Worm (Caenorhabditis elegans) whole organism, L2 larva: ENCODE data around the gene F46B6.2.

Experiments
- C34F6.9 ChIP-seq: fragments of 150-350 bp; optimal IDR thresholded peaks from 2 replicates; lab custom pipeline; 2014; ENCODE audit warnings: missing biosample characterization, missing genetic modification characterization
- F13H6.1 ChIP-seq: sonication (generic microtip); optimal IDR thresholded peaks from 2 replicates; lab custom pipeline; 2016; ENCODE audit warnings: missing genetic modification characterization, missing compliant biosample characterization
- R02D3.7 ChIP-seq: fragments of 150-350 bp; optimal IDR thresholded peaks from 2 replicates; lab custom pipeline; 2014; ENCODE audit warnings: missing biosample characterization, missing genetic modification characterization
- Y55F3AM.14 ChIP-seq: fragments of 200-800 bp; sonication (Bioruptor generic); optimal IDR thresholded peaks from 2 replicates; lab custom pipeline; 2018; ENCODE audit warnings: mild to moderate bottlenecking, missing genetic modification characterization, missing compliant biosample characterization
- ZK546.5 ChIP-seq: sonication (generic microtip); optimal IDR thresholded peaks from 2 replicates; lab custom pipeline; 2017; ENCODE audit warnings: missing biosample characterization, missing genetic modification characterization
- alr-1 ChIP-seq: fragments of 150-350 bp; optimal IDR thresholded peaks from 2 replicates; lab custom pipeline; 2014; ENCODE audit warnings: missing biosample characterization, missing genetic modification characterization
- aly-2 ChIP-seq: fragments of 150-350 bp; optimal IDR thresholded peaks from 2 replicates; lab custom pipeline; 2014; ENCODE audit warnings: missing biosample characterization, missing genetic modification characterization
- ama-1 ChIP-seq: fragments of 150-350 bp; optimal IDR thresholded peaks from 2 replicates; lab custom pipeline; 2018; ENCODE audit warnings: inconsistent platforms
- blmp-1 ChIP-seq: sonication (generic microtip); optimal IDR thresholded peaks from 2 replicates; lab custom pipeline; 2017; ENCODE audit warnings: missing genetic modification characterization, mild to moderate bottlenecking, missing compliant biosample characterization, antibody characterized with exemption, moderate library complexity; ENCODE audit not compliant: insufficient read depth
- ceh-16 ChIP-seq: fragments of 150-350 bp; optimal IDR thresholded peaks from 2 replicates; lab custom pipeline; 2014; ENCODE audit warnings: missing biosample characterization, missing genetic modification characterization
- ceh-82 ChIP-seq: fragments of 150-350 bp; optimal IDR thresholded peaks from 2 replicates; lab custom pipeline; 2014; ENCODE audit warnings: missing biosample characterization, missing genetic modification characterization
- crh-2 ChIP-seq: sonication (generic microtip); optimal IDR thresholded peaks from 2 replicates; lab custom pipeline; 2017; ENCODE audit warnings: missing biosample characterization, missing genetic modification characterization
- dmd-4 ChIP-seq: sonication (generic microtip); optimal IDR thresholded peaks from 2 replicates; lab custom pipeline; 2017; ENCODE audit warnings: missing biosample characterization, missing genetic modification characterization
- egl-27 ChIP-seq: sonication (generic microtip); optimal IDR thresholded peaks from 3 replicates; lab custom pipeline; 2017; ENCODE audit warnings: missing biosample characterization, missing genetic modification reagents, missing genetic modification characterization
- elt-1 ChIP-seq: fragments of 150-350 bp; optimal IDR thresholded peaks from 2 replicates; lab custom pipeline; 2014; ENCODE audit warnings: missing biosample characterization, missing genetic modification characterization
- elt-3 ChIP-seq: sonication (generic microtip); optimal IDR thresholded peaks from 2 replicates; lab custom pipeline; 2017; ENCODE audit warnings: missing biosample characterization, missing genetic modification characterization
- fos-1 ChIP-seq: fragments of 150-350 bp; optimal IDR thresholded peaks from 2 replicates; lab custom pipeline; 2014; ENCODE audit warnings: missing biosample characterization, missing genetic modification characterization
- gmeb-1 ChIP-seq: fragments of 150-350 bp; optimal IDR thresholded peaks from 2 replicates; lab custom pipeline; 2014; ENCODE audit warnings: missing biosample characterization, missing genetic modification characterization
- lin-11 ChIP-seq: fragments of 150-350 bp; sonication (generic microtip); optimal IDR thresholded peaks from 2 replicates; lab custom pipeline; 2014; ENCODE audit warnings: missing biosample characterization, missing genetic modification characterization, inconsistent platforms, mixed read lengths
- lin-13 ChIP-seq: fragments of 150-350 bp; optimal IDR thresholded peaks from 2 replicates; lab custom pipeline; 2014; ENCODE audit warnings: missing biosample characterization, missing genetic modification reagents, missing genetic modification characterization
- lsy-2 ChIP-seq, 2 experiments: fragments of 150-350 bp in 1 of 2; sonication (generic microtip) in 1 of 2; optimal IDR thresholded peaks; 2 replicates each; lab custom pipeline; 2014 to 2017; ENCODE audit warnings: missing biosample characterization in 2 of 2, missing genetic modification characterization in 2 of 2
- mab-5 ChIP-seq: fragments of 150-350 bp; optimal IDR thresholded peaks from 2 replicates; lab custom pipeline; 2014; ENCODE audit warnings: missing biosample characterization, missing genetic modification characterization
- mbf-1 ChIP-seq: sonication (generic microtip); optimal IDR thresholded peaks from 2 replicates; lab custom pipeline; 2017; ENCODE audit warnings: missing biosample characterization, missing genetic modification characterization
- mdl-1 ChIP-seq, 2 experiments: fragments of 150-350 bp in 1 of 2; sonication (generic microtip) in 1 of 2; optimal IDR thresholded peaks; 2 replicates each; lab custom pipeline; 2017; ENCODE audit warnings: missing biosample characterization in 2 of 2, missing genetic modification characterization in 2 of 2
- nhr-10 ChIP-seq: sonication (generic microtip); optimal IDR thresholded peaks from 2 replicates; lab custom pipeline; 2017; ENCODE audit warnings: missing biosample characterization, missing genetic modification characterization
- nhr-129 ChIP-seq: fragments of 150-350 bp; optimal IDR thresholded peaks from 2 replicates; lab custom pipeline; 2014; ENCODE audit warnings: missing biosample characterization, missing genetic modification characterization
- nhr-21 ChIP-seq: fragments of 150-350 bp; optimal IDR thresholded peaks from 2 replicates; lab custom pipeline; 2014; ENCODE audit warnings: missing biosample characterization, missing genetic modification characterization
- nhr-23 ChIP-seq: fragments of 150-350 bp; optimal IDR thresholded peaks from 2 replicates; lab custom pipeline; 2014; ENCODE audit warnings: missing biosample characterization, missing genetic modification reagents, missing genetic modification characterization
- nhr-237 ChIP-seq: fragments of 150-350 bp; optimal IDR thresholded peaks from 2 replicates; lab custom pipeline; 2014; ENCODE audit warnings: missing biosample characterization, missing genetic modification characterization
- nhr-25 ChIP-seq: fragments of 150-350 bp; sonication (generic microtip); optimal IDR thresholded peaks from 3 replicates; lab custom pipeline; 2014; ENCODE audit warnings: missing biosample characterization, missing genetic modification characterization
- nhr-6 ChIP-seq: fragments of 150-350 bp; optimal IDR thresholded peaks from 2 replicates; lab custom pipeline; 2014; ENCODE audit warnings: missing biosample characterization, missing genetic modification characterization
- nhr-77 ChIP-seq: fragments of 150-350 bp; optimal IDR thresholded peaks from 2 replicates; lab custom pipeline; 2014; ENCODE audit warnings: missing biosample characterization, missing genetic modification characterization
- peb-1 ChIP-seq: fragments of 150-350 bp; optimal IDR thresholded peaks from 2 replicates; lab custom pipeline; 2014; ENCODE audit warnings: missing biosample characterization, missing genetic modification characterization
- sem-4 ChIP-seq: fragments of 150-350 bp; optimal IDR thresholded peaks from 2 replicates; lab custom pipeline; 2014; ENCODE audit warnings: missing biosample characterization, missing genetic modification reagents, missing genetic modification characterization
- skn-1 ChIP-seq: sonication (generic microtip); optimal IDR thresholded peaks from 2 replicates; lab custom pipeline; 2017; ENCODE audit warnings: missing biosample characterization, missing genetic modification characterization
- sma-3 ChIP-seq: sonication (generic microtip); optimal IDR thresholded peaks from 2 replicates; lab custom pipeline; 2016; ENCODE audit warnings: missing genetic modification reagents, missing genetic modification characterization, missing compliant biosample characterization
- sma-9 ChIP-seq, 2 experiments: fragments of 150-350 bp in 1 of 2; sonication (generic microtip) in 1 of 2; optimal IDR thresholded peaks; 2 replicates each; lab custom pipeline; 2014 to 2016; ENCODE audit warnings: missing genetic modification characterization in 2 of 2, mild to moderate bottlenecking in 1 of 2, missing biosample characterization in 1 of 2, missing compliant biosample characterization in 1 of 2, missing genetic modification reagents in 1 of 2, moderate library complexity in 1 of 2
- snpc-4 ChIP-seq: fragments of 150-350 bp; optimal IDR thresholded peaks from 2 replicates; lab custom pipeline; 2014; ENCODE audit warnings: missing biosample characterization, missing genetic modification characterization
- unc-39 ChIP-seq: fragments of 150-350 bp; optimal IDR thresholded peaks from 2 replicates; lab custom pipeline; 2014; ENCODE audit warnings: missing biosample characterization, missing genetic modification characterization
- unc-55 ChIP-seq: fragments of 150-350 bp; sonication (generic microtip); optimal IDR thresholded peaks from 3 replicates; lab custom pipeline; 2014; ENCODE audit warnings: missing biosample characterization, missing genetic modification reagents, missing genetic modification characterization
- unc-62 ChIP-seq: fragments of 150-350 bp; optimal IDR thresholded peaks from 2 replicates; lab custom pipeline; 2014; ENCODE audit warnings: missing biosample characterization, missing genetic modification reagents, missing genetic modification characterization
- zag-1 ChIP-seq: fragments of 150-350 bp; optimal IDR thresholded peaks from 2 replicates; lab custom pipeline; 2014; ENCODE audit warnings: missing biosample characterization, missing genetic modification characterization
- ztf-1 ChIP-seq: fragments of 200-800 bp; sonication (Bioruptor generic); conservative IDR thresholded peaks from 2 replicates; pipeline ENCODE4 v1.3.6; 2022; ENCODE audit warnings: missing genetic modification characterization, missing compliant biosample characterization
- ztf-11 ChIP-seq: sonication (generic microtip); optimal IDR thresholded peaks from 2 replicates; lab custom pipeline; 2017; ENCODE audit warnings: missing biosample characterization, missing genetic modification characterization
- ztf-4 ChIP-seq: fragments of 150-350 bp; optimal IDR thresholded peaks from 2 replicates; lab custom pipeline; 2014; ENCODE audit warnings: missing biosample characterization, missing genetic modification characterization

The F46B6.2 gene

DNA sequence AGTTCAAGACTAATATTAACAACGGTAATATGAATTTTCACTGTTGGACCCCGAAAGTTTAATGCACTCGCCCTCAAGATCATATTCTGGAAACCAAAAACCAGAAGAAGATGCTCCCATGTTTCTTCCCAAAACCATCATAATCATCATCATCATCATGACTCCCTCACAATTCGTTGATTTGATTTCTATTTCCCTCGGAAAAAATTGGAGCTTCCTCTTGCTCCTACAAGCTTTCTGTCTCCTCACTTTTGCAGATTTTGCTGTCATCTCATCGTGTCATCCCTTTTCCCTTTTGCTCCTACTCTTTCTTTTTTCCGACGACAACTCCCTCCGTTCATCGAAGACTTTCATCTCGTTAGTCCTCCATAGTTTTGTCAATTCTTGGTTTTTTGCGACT, at the start of gene F46B6.2:
TSS of gene F46B6.2 (plus strand) at position 316 of the 400 bp plus-strand sequence.
- no peak for TF ChIP-seq skn-1
- TF ChIP-seq F13H6.1, result no peak
- TF ChIP-seq mab-5 (tag; lab: Kevin White, UChicago), result no peak
- TF ChIP-seq, all 48 proteins: peak for 0

DNA sequence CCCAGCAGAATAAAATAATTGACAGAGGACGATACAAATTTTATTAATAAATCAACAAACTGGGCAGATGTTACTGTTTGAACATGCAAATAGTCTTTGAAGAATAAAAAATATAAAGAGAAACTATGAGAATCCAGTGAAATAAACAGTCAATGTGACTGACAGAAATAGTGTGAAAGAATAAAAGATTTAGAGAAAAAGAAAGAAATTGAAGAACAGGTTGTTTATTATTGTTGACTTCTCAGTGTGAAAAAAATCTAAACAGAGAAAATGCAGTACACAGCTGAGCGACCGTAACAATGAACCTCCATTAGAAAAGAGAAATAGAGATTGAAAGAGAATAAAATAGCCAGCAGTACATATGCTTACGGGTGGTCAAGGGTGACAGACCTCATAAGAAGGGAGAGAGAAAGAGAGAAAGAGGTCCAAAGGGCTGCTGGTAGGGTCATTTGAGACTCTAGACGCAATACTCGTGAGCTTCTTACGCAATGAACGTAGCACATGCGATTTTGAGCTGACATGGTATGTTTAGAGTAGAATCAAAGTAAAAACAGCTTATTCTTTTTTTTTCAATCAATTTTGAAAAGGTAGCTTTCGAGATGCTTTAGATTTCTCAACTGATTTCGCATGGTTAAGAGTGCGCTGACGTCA, 47.9 kb upstream of the F46B6.2 start, which contains the start of gene slcr-46.3:
TSS of gene slcr-46.3 (minus strand) at position 86 of the 651 bp plus-strand sequence.
- peak; percentile 8 for TF ChIP-seq nhr-129 (tag; lab: Kevin White, UChicago)
- no peak for TF ChIP-seq ztf-1 (GFP tag; lab: Robert Waterston, UW)
- TF ChIP-seq C34F6.9 (tag; lab: Kevin White, UChicago), result peak; percentile 30
- TF ChIP-seq, all 48 proteins: peak for 2

DNA sequence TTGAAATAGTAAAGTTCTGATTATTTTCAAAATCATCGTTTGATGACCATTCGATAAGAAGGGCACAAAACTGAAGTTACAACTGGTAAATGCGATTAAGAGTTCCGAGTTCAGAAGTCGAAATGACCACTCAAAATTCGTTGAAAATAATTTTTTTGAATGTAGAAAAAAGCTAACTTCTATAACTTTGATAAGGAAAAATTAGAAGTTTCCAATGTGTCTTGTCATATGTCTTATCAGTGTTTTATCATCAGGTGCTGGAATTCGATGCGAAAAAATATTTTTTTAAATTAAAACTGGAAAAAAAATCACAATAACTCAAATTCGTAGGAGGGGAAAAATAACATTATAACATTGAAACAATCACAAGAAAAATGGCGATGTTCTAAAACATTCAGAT, 46.4 kb upstream of the F46B6.2 start:
- TF ChIP-seq zag-1 (tag; lab: Kevin White, UChicago), result no peak
- TF ChIP-seq fos-1 (tag; lab: Kevin White, UChicago), result peak; percentile 55

ce11 chrV:9729462-9730162, 42.5 kb upstream of the F46B6.2 start, which contains the start of the genes aagr-3 and drap-1:
Gene aagr-3, minus strand, starts transcription at chrV:9729512.
Gene drap-1, plus strand, starts transcription at chrV:9730106.
- no peak for TF ChIP-seq peb-1
- no peak for TF ChIP-seq mbf-1 (tag; lab: Kevin White, UChicago)
- TF ChIP-seq C34F6.9 (tag; lab: Kevin White, UChicago), result peak; percentile 82
- TF ChIP-seq ZK546.5, result no peak
- TF ChIP-seq alr-1, result no peak
- peak; percentile 12 for TF ChIP-seq ztf-4 (tag; lab: Kevin White, UChicago)
- peak in 1 of 2 experiments; percentile 82 for TF ChIP-seq lsy-2 (tag; optimal IDR thresholded peaks at IDR 0.05; lab: Kevin White, UChicago)
- TF ChIP-seq sma-9 (GFP tag; optimal IDR thresholded peaks at IDR 0.05; lab: Kevin White, UChicago), result peak; percentile 40
- no peak for TF ChIP-seq sma-9 (tag; optimal IDR thresholded peaks at IDR 0.05; lab: Kevin White, UChicago)
- TF ChIP-seq unc-39 (tag; lab: Kevin White, UChicago), result no peak
- no peak for TF ChIP-seq aly-2 (tag; lab: Kevin White, UChicago)
- TF ChIP-seq R02D3.7 (tag; lab: Kevin White, UChicago), result no peak
- no peak for TF ChIP-seq mdl-1 (tag; optimal IDR thresholded peaks at IDR 0.05; lab: Kevin White, UChicago)
- peak; percentile 26 for TF ChIP-seq mab-5 (tag; lab: Kevin White, UChicago)
- peak; percentile 39 for TF ChIP-seq F13H6.1
- TF ChIP-seq crh-2 (tag; lab: Kevin White, UChicago), result peak; percentile 90
- no peak for TF ChIP-seq nhr-21 (tag; lab: Kevin White, UChicago)
- TF ChIP-seq ama-1, result peak; percentile 61
- no peak for TF ChIP-seq Y55F3AM.14 (GFP tag; lab: Kevin White, UChicago)
- no peak for TF ChIP-seq ztf-11 (tag; lab: Kevin White, UChicago)
- no peak for TF ChIP-seq nhr-77
- no peak for TF ChIP-seq ztf-1 (GFP tag; lab: Robert Waterston, UW)
- no peak for TF ChIP-seq nhr-10 (tag; lab: Kevin White, UChicago)
- no peak for TF ChIP-seq egl-27
- peak; percentile 77 for TF ChIP-seq nhr-129 (tag; lab: Kevin White, UChicago)
- TF ChIP-seq snpc-4 (tag; lab: Kevin White, UChicago), result peak; percentile 42
- no peak for TF ChIP-seq elt-1 (tag; lab: Kevin White, UChicago)
- no peak for TF ChIP-seq elt-3 (tag; lab: Kevin White, UChicago)
- no peak for TF ChIP-seq nhr-6 (tag; lab: Kevin White, UChicago)
- no peak for TF ChIP-seq nhr-23 (tag; lab: Kevin White, UChicago)
- peak; percentile 55 for TF ChIP-seq lin-13 (GFP tag; lab: Kevin White, UChicago)
- TF ChIP-seq unc-55 (GFP tag; lab: Kevin White, UChicago), result peak; percentile 86
- TF ChIP-seq sma-3, result peak; percentile 51
- no peak for TF ChIP-seq nhr-25 (tag; lab: Kevin White, UChicago)
- TF ChIP-seq sem-4 (tag; lab: Kevin White, UChicago), result peak; percentile 61
- peak; percentile 56 for TF ChIP-seq gmeb-1 (tag; lab: Kevin White, UChicago)
- TF ChIP-seq ceh-82 (tag; lab: Kevin White, UChicago), result no peak
- TF ChIP-seq unc-62 (GFP tag; lab: Kevin White, UChicago), result no peak
- no peak for TF ChIP-seq nhr-237 (tag; lab: Kevin White, UChicago)
- TF ChIP-seq fos-1 (tag; lab: Kevin White, UChicago), result peak; percentile 83
- no peak for TF ChIP-seq ceh-16 (tag; lab: Kevin White, UChicago)
- no peak for TF ChIP-seq blmp-1 (tag; lab: Kevin White, UChicago)
- TF ChIP-seq dmd-4 (tag; lab: Kevin White, UChicago), result no peak
- TF ChIP-seq lin-11 (tag; lab: Kevin White, UChicago), result no peak
